Worm (Caenorhabditis elegans): ENCODE measurements around the gene F46F3.3.

DNA sequence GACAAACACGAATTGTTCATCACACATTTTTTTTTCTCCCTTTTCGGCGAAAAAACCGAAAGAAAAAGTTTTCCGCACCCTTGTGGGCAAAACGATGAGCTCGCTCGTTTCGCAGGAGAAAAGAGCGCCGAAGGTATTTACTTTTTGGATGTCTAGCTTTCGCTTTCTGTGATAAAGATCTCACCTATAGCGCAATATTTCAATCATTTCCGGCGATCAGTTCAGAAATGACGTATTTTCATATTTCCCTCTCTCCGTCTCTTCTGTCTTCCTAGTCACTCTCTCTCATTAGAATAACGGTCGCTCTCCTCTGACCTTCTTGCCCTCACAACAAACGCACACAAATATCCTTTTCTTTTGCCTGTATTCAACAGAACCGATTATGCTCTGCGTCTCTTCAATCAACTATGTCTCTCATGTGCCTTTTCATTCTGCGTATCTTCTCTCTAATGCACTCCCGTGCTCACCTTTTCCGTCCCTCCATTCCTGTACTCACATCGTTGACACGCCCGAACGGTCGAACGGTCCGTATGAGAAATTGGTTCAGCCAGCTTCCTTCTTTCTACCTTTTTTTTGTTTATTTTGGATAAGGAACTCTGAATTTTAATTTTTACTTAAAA lies 6.6 kb downstream of the F46F3.3 start:
- TF ChIP-seq dao-5 (tag; optimal IDR thresholded peaks at IDR 0.05) = no peak
- TF ChIP-seq him-1 (tag; optimal IDR thresholded peaks at IDR 0.05) = no peak
- TF ChIP-seq W03F9.2 (tag; optimal IDR thresholded peaks at IDR 0.05) = no peak

Measured in whole organism, L4/young adult.